Worm (Caenorhabditis elegans) whole organism, young adult: ENCODE data around the gene F35H10.2.

Source experiments
- B0035.1 ChIP-seq: sonication (generic microtip); optimal IDR thresholded peaks from 2 replicates; lab custom pipeline; 2016; ENCODE audit warnings: missing genetic modification characterization, mild to moderate bottlenecking, missing compliant biosample characterization, missing genotype, missing genetic modification reagents
- B0336.3 ChIP-seq: fragments of 200-800 bp; sonication (Bioruptor generic); IDR thresholded peaks from 2 replicates; pipeline ENCODE4 v1.3.6; 2022; ENCODE audit warnings: missing genetic modification characterization, missing compliant biosample characterization
- F23B12.7 ChIP-seq: sonication (generic microtip); optimal IDR thresholded peaks from 2 replicates; lab custom pipeline; 2017; ENCODE audit warnings: missing genetic modification characterization, mild to moderate bottlenecking, missing compliant biosample characterization, antibody characterized with exemption, moderate library complexity; ENCODE audit not compliant: insufficient read depth
- F33H1.4 ChIP-seq: fragments of 200-800 bp; sonication (Bioruptor generic); IDR thresholded peaks from 2 replicates; pipeline ENCODE4 v1.3.6; 2022; ENCODE audit warnings: missing genetic modification reagents, missing genetic modification characterization, missing compliant biosample characterization
- F37B4.10 ChIP-seq: fragments of 200-800 bp; sonication (Bioruptor generic); IDR thresholded peaks from 2 replicates; pipeline ENCODE4 v1.3.6; 2022; ENCODE audit warnings: missing genetic modification characterization, missing compliant biosample characterization
- F49E8.2 ChIP-seq: sonication (generic microtip); optimal IDR thresholded peaks from 3 replicates; lab custom pipeline; 2017; ENCODE audit warnings: missing genetic modification characterization, mild to moderate bottlenecking, missing compliant biosample characterization, antibody characterized with exemption, moderate library complexity; ENCODE audit not compliant: insufficient read depth
- F55B11.4 ChIP-seq: sonication (generic microtip); optimal IDR thresholded peaks from 2 replicates; lab custom pipeline; 2016; ENCODE audit warnings: missing compliant biosample characterization, missing genetic modification characterization, borderline replicate concordance; ENCODE audit not compliant: insufficient read depth
- Y67H2A.10 ChIP-seq: fragments of 200-800 bp; sonication (Bioruptor generic); conservative IDR thresholded peaks from 2 replicates; pipeline ENCODE4 v1.3.6; 2022; ENCODE audit warnings: missing genetic modification reagents, missing genetic modification characterization, missing compliant biosample characterization
- aptf-2 ChIP-seq: fragments of 200-800 bp; sonication (Bioruptor generic); conservative IDR thresholded peaks from 2 replicates; pipeline ENCODE4 v1.3.6; 2022; ENCODE audit warnings: missing genetic modification reagents, missing genetic modification characterization, missing compliant biosample characterization
- bed-2 ChIP-seq: fragments of 200-800 bp; sonication (Bioruptor generic); IDR thresholded peaks from 2 replicates; pipeline ENCODE4 v1.3.6; 2022; ENCODE audit warnings: missing genetic modification reagents, missing genetic modification characterization, missing compliant biosample characterization
- ceh-100 ChIP-seq: fragments of 200-800 bp; sonication (Bioruptor generic); IDR thresholded peaks from 2 replicates; pipeline ENCODE4 v1.3.6; 2022; ENCODE audit warnings: missing genetic modification reagents, missing genetic modification characterization, missing compliant biosample characterization
- ceh-27 ChIP-seq: fragments of 200-800 bp; sonication (Bioruptor generic); optimal IDR thresholded peaks from 2 replicates; lab custom pipeline; 2018; ENCODE audit warnings: mild to moderate bottlenecking, missing genetic modification characterization, moderate library complexity, missing compliant biosample characterization
- dpl-1 ChIP-seq: fragments of 150-350 bp; optimal IDR thresholded peaks from 2 replicates; lab custom pipeline; 2014; ENCODE audit warnings: missing biosample characterization, missing genetic modification reagents, missing genetic modification characterization
- fkh-3 ChIP-seq: sonication (generic microtip); optimal IDR thresholded peaks from 2 replicates; lab custom pipeline; 2016; ENCODE audit warnings: mild to moderate bottlenecking, missing genetic modification characterization, missing compliant biosample characterization
- hrde-1 ChIP-seq: sonication (generic microtip); optimal IDR thresholded peaks from 2 replicates; lab custom pipeline; 2016; ENCODE audit warnings: missing genetic modification characterization, mild to moderate bottlenecking, missing compliant biosample characterization, moderate library complexity, missing genotype, missing genetic modification reagents, borderline replicate concordance
- lin-54 ChIP-seq: fragments of 200-800 bp; sonication (Bioruptor generic); optimal IDR thresholded peaks from 2 replicates; lab custom pipeline; 2018; ENCODE audit warnings: mild to moderate bottlenecking, missing genetic modification characterization, missing compliant biosample characterization
- mcd-1 ChIP-seq: fragments of 200-800 bp; sonication (Bioruptor generic); IDR thresholded peaks from 2 replicates; pipeline ENCODE4 v1.3.6; 2022; ENCODE audit warnings: missing genetic modification reagents, missing genetic modification characterization, missing compliant biosample characterization
- mes-4 ChIP-seq: sonication (generic microtip); optimal IDR thresholded peaks from 2 replicates; lab custom pipeline; 2016; ENCODE audit warnings: missing genotype, missing genetic modification characterization, missing compliant biosample characterization
- mxl-1 ChIP-seq: sonication (generic microtip); optimal IDR thresholded peaks from 2 replicates; lab custom pipeline; 2016; ENCODE audit warnings: missing genetic modification characterization, missing compliant biosample characterization
- nfya-2 ChIP-seq: fragments of 200-800 bp; sonication (Bioruptor generic); IDR thresholded peaks from 2 replicates; pipeline ENCODE4 v1.3.6; 2022; ENCODE audit warnings: missing genetic modification reagents, missing genetic modification characterization, missing compliant biosample characterization
- nfyb-1 ChIP-seq: fragments of 200-800 bp; sonication (Bioruptor generic); IDR thresholded peaks from 2 replicates; pipeline ENCODE4 v1.3.6; 2022; ENCODE audit warnings: missing genetic modification reagents, missing genetic modification characterization, missing compliant biosample characterization
- nhr-90 ChIP-seq: sonication (generic microtip); optimal IDR thresholded peaks from 2 replicates; lab custom pipeline; 2016; ENCODE audit warnings: missing genotype, mild to moderate bottlenecking, missing genetic modification characterization, missing compliant biosample characterization
- repo-1 ChIP-seq: sonication (generic microtip); optimal IDR thresholded peaks from 2 replicates; lab custom pipeline; 2017; ENCODE audit warnings: mild to moderate bottlenecking, missing genetic modification characterization, missing compliant biosample characterization
- sdz-38 ChIP-seq: sonication (generic microtip); optimal IDR thresholded peaks from 2 replicates; lab custom pipeline; 2016; ENCODE audit warnings: missing genotype, missing genetic modification characterization, missing compliant biosample characterization
- unc-62 ChIP-seq: fragments of 150-350 bp; optimal IDR thresholded peaks from 2 replicates; lab custom pipeline; 2014; ENCODE audit warnings: missing biosample characterization, missing genetic modification reagents, missing genetic modification characterization
- ztf-25 ChIP-seq: fragments of 200-800 bp; sonication (Bioruptor generic); IDR thresholded peaks from 2 replicates; pipeline ENCODE4 v1.3.6; 2022; ENCODE audit warnings: missing genetic modification reagents, missing genetic modification characterization, missing compliant biosample characterization
- ztf-28 ChIP-seq: fragments of 200-800 bp; sonication (Bioruptor generic); IDR thresholded peaks from 2 replicates; pipeline ENCODE4 v1.3.6; 2022; ENCODE audit warnings: missing genetic modification reagents, missing genetic modification characterization, missing compliant biosample characterization

Gene F35H10.2

DNA sequence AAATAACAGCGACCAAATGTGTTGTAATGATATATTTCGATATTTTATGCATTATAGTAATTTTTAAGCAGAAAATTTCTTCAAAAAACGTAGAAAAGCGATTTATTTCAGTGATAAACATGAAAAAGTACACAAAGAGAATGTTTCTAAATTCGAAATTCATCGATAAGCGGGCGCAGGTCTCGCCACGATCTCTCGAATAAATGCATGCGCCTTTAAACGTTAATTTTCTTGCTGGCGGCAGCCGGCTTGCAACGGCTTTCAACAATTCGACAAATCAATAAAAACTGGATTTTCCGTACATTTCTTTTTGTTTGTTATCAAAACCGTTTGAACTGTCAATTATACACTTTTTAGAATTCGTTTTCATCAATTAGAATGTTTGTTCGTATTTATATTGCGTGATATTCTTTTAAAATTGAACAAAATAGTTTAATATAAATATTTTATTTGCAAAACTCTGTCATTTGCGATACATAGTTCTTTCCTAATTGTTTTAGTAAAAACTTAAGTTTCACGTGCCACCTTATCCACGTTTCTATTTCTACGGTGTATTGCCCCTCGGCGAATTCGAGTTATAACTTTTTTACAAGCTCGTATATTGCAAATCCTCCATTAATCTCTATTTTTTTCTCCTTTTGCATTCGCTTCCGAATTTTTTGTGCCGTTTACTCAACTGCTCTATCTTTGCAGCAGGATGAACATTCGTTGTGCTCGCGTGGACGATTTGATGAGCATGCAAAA, 39.3 kb upstream of the F35H10.2 start, which contains the start of gene daf-31 (continued):
- TF ChIP-seq F33H1.4 (GFP tag; lab: Robert Waterston, UW): peak; percentile 87
- peak; percentile 45 for TF ChIP-seq F23B12.7 (tag; lab: Kevin White, UChicago)

DNA sequence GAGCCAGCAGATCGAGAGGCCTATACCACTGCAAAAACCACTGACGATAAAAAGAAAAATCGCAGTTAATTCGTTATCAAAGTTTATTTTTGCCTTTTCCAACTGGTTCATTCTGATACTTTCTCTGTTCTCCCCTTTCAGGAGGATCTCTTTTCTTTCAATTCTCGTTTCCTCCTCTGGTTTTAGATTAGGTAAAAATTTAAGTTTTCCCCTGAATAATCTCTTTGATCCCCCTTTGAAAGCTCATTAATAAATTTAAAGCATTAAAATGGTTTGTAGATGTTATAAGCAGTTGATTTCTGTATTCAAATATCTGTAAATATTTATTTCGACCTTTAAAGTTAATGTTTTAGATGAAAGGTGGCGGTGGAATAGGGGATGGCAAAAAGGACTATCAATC, 37.8 kb upstream of the F35H10.2 start, which contains the start of gene K07H8.2:
K07H8.2 (plus strand) TSS at position 301 of the 400 bp plus-strand sequence.
- TF ChIP-seq nfya-2 (no peak), F49E8.2 (tag; lab: Kevin White, UChicago) (peak; percentile 35)
- TF ChIP-seq, all 124 proteins: peak for 1

DNA sequence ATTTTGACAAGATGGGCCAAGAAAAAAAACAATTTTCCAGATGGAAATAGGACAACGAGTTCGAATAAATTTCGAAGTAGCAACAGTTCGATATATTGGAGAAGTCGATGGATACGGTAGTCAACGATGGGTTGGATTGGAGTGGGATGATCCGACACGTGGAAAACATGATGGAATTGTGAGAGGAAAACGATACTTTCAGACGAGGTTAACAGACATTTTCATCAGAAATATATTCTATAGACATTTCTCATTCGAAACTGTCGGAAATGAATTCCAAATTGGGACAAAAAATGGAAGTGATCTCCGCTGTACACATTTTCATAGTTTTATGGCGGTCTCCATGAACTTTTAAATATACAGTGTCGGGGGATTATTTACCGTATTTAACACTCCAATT, 34.4 kb upstream of the F35H10.2 start, which contains the start of gene tbce-1:
tbce-1 (plus strand) TSS at position 41 of the 400 bp plus-strand sequence.
- TF ChIP-seq hrde-1 (tag; lab: Kevin White, UChicago): peak; percentile 19
- TF ChIP-seq ceh-100 (GFP tag; lab: Robert Waterston, UW): no peak
- no peak for TF ChIP-seq aptf-2 (GFP tag; lab: Robert Waterston, UW)
- peak; percentile 3 for TF ChIP-seq lin-54 (GFP tag; lab: Kevin White, UChicago)

DNA sequence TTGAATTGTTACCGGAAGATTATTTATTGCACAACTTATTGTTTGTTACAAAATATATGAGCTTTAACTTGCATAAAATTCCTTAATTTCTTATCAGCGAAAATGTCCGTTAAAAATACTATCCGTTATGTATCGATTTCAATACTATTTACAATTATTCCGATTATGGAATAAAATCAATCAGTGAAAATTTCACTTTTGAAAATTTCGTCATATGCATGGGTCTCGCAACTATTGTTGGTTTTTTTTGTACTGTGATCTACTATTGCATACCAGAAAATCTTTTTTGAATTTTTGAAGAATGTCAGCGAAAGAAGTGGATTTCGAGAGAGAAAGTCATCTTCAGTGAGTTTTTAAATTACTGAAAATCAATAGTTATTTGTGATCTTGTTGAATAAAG, 31.8 kb upstream of the F35H10.2 start, which contains the start of gene nprl-3:
nprl-3 (plus strand) TSS at position 301 of the 400 bp plus-strand sequence.
- no peak for TF ChIP-seq F37B4.10
- no peak for TF ChIP-seq F55B11.4 (tag; lab: Kevin White, UChicago)
- no peak for TF ChIP-seq B0035.1 (tag; lab: Kevin White, UChicago)
- TF ChIP-seq B0336.3 (GFP tag; lab: Robert Waterston, UW): no peak
- no peak for TF ChIP-seq sdz-38 (tag; lab: Kevin White, UChicago)
- TF ChIP-seq dpl-1 (GFP tag; lab: Kevin White, UChicago): no peak
- no peak for TF ChIP-seq fkh-3 (tag; lab: Kevin White, UChicago)
- no peak for TF ChIP-seq lin-54 (GFP tag; lab: Kevin White, UChicago)
- no peak for TF ChIP-seq Y67H2A.10 (GFP tag; lab: Robert Waterston, UW)
- TF ChIP-seq, all 124 proteins: peak for 0

DNA sequence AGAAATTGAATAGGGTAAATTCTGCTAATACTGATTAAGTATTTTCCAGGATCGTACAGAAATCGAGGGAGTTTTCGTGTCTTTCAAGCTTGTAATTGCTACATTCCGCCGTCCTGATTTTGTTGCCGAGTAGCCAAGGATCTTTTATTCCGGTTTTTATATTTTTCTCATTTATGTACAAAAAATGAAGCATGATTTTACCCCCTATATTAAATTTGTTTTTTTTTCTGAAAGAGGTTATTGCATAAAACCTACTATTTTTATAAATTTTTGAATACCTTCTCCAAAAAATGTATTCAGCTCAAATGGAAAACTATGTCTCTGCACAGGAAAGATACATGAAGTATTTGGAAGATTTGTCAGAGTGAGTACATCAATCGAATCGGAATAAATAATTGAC, 29.4 kb upstream of the F35H10.2 start, which contains the start of gene F35H10.6:
F35H10.6 (plus strand) TSS at position 301 of the 400 bp plus-strand sequence.
- TF ChIP-seq mcd-1 (GFP tag; lab: Robert Waterston, UW): no peak
- TF ChIP-seq mxl-1: no peak
- TF ChIP-seq nfyb-1 (GFP tag; lab: Robert Waterston, UW): no peak
- TF ChIP-seq mes-4: no peak
- no peak for TF ChIP-seq ztf-28 (GFP tag; lab: Robert Waterston, UW)
- no peak for TF ChIP-seq nhr-90 (tag; lab: Kevin White, UChicago)
- TF ChIP-seq, all 124 proteins: peak for 0

DNA sequence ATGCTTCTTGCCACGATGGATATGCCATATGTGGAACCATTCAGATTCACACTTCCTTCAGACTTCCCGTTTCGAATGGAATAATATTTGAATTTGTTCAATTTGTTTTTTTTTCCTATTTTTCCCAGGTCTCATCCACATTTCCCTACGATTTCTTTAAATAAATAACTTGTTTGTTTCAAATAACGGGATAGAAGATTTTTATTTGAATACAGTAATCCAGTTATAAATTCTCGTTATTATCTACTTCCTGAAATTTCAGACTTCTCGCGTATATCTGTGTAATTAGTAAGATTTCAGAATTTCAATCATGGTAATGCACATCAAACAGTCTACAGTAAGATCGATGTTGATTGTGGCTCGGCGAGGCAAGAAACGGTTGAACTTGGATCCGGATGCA, 28.5 kb upstream of the F35H10.2 start, which contains the start of gene F35H10.5:
F35H10.5 (plus strand) TSS at position 301 of the 400 bp plus-strand sequence.
- TF ChIP-seq lin-54 (GFP tag; lab: Kevin White, UChicago): no peak
- TF ChIP-seq ztf-25: no peak
- TF ChIP-seq bed-2 (GFP tag; lab: Robert Waterston, UW): no peak
- TF ChIP-seq F55B11.4 (tag; lab: Kevin White, UChicago): no peak
- no peak for TF ChIP-seq ceh-27 (GFP tag; lab: Kevin White, UChicago)
- TF ChIP-seq unc-62 (GFP tag; lab: Kevin White, UChicago): no peak
- TF ChIP-seq repo-1 (tag; lab: Kevin White, UChicago): no peak
- TF ChIP-seq, all 124 proteins: peak for 0
